Fruit fly (Drosophila melanogaster) whole organism, wandering third instar larva: ENCODE data around the gene saturn.

Source experiments
- Dfd ChIP-seq: fragments of >200 bp; optimal IDR thresholded peaks from 2 replicates; lab custom pipeline; 2017; ENCODE audit warnings: missing biosample characterization, missing genetic modification characterization
- OdsH ChIP-seq: fragments of 200-800 bp; sonication (Bioruptor generic); optimal IDR thresholded peaks from 2 replicates; lab custom pipeline; 2016; ENCODE audit warnings: missing biosample characterization, mild to moderate bottlenecking, missing genetic modification characterization
- Sp1 ChIP-seq: fragments of 200-800 bp; sonication (Bioruptor generic); optimal IDR thresholded peaks from 3 replicates; lab custom pipeline; 2019; ENCODE audit warnings: missing biosample characterization, mild to moderate bottlenecking, missing genetic modification characterization, moderate library complexity
- dl ChIP-seq, 2 experiments: fragments of 175-275, 200-275 bp in 1 of 2; fragments of 200-275 bp in 1 of 2; sonication (Bioruptor generic); optimal IDR thresholded peaks; lab custom pipeline; 2018; ENCODE audit warnings: mild to moderate bottlenecking in 2 of 2, missing biosample characterization in 2 of 2, missing genetic modification characterization in 2 of 2, moderate library complexity in 2 of 2; ENCODE audit not compliant: partially characterized antibody in 2 of 2, insufficient read depth in 1 of 2
- foxo ChIP-seq, 2 experiments: fragments of 200-800 bp; sonication (Bioruptor generic); optimal IDR thresholded peaks; 2 replicates in 1 of 2; 3 replicates in 1 of 2; lab custom pipeline; 2016 to 2017; ENCODE audit warnings: missing biosample characterization in 2 of 2, missing genetic modification characterization in 2 of 2
- woc ChIP-seq: sonication (Bioruptor generic); optimal IDR thresholded peaks from 2 replicates; lab custom pipeline; 2016; ENCODE audit warnings: missing biosample characterization, mild to moderate bottlenecking, missing genetic modification characterization

DNA sequence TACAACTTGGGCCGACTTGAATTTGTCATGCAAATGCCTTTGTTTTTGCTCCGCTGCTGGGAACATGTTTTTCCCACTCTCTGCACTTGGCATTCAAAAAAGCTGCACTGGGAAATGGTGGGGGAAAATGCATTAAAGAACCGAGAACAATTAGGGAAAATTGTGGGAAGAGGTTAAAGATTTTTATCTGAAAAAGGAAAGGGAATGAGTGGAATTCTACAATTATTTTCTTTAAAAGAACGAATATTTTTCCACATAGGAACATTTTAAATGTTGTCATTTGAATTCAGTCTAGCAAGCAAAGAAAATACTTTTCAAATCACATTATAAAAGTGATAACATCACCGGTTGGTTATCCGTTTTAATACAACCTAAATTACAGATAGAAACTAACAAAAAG is at the start of gene saturn:
- TF ChIP-seq Dfd (GFP tag; lab: Kevin White, UChicago) (no peak), woc (GFP tag; lab: Kevin White, UChicago) (no peak), OdsH (GFP tag; lab: Kevin White, UChicago) (no peak), dl (GFP tag; optimal IDR thresholded peaks at IDR 0.05; lab: Kevin White, UChicago; ENCODE audit: insufficient read depth in 1 of 2, partially characterized antibody in 2 of 2) (no peak), foxo (GFP tag; optimal IDR thresholded peaks at IDR 0.05; lab: Kevin White, UChicago) (no peak), Sp1 (GFP tag; lab: Kevin White, UChicago) (no peak)
